Fruit fly (Drosophila melanogaster) whole organism, embryonic: ENCODE measurements around the gene mRpL16.

Source experiments
- Adf1 ChIP-seq: fragments of 200-800 bp; sonication (Bioruptor generic); IDR thresholded peaks from 2 replicates; pipeline ENCODE4 v1.3.6; 2022; ENCODE audit warnings: missing biosample characterization, missing genetic modification characterization
- Atf6 ChIP-seq: fragments of 200-800 bp; sonication (Bioruptor generic); IDR thresholded peaks from 2 replicates; pipeline ENCODE4 v1.3.6; 2022; ENCODE audit warnings: missing biosample characterization, missing genetic modification characterization
- CG10147 ChIP-seq: fragments of 200-800 bp; sonication (Bioruptor generic); optimal IDR thresholded peaks from 2 replicates; lab custom pipeline; 2019; ENCODE audit warnings: missing biosample characterization, mild to moderate bottlenecking, missing genetic modification characterization, moderate library complexity
- CG10209 ChIP-seq: fragments of 200-800 bp; sonication (Bioruptor generic); optimal IDR thresholded peaks from 3 replicates; lab custom pipeline; 2017; ENCODE audit warnings: missing biosample characterization, mild to moderate bottlenecking, missing genetic modification characterization, missing genetic modification reagents
- CG10565 ChIP-seq: fragments of 200-800 bp; sonication (Bioruptor generic); optimal IDR thresholded peaks from 3 replicates; lab custom pipeline; 2016; ENCODE audit warnings: missing biosample characterization, mild to moderate bottlenecking, missing genetic modification characterization
- CG10979 ChIP-seq: fragments of 200-800 bp; sonication (Bioruptor generic); optimal IDR thresholded peaks from 2 replicates; lab custom pipeline; 2018; ENCODE audit warnings: missing biosample characterization, mild to moderate bottlenecking, missing genetic modification characterization, moderate library complexity
- CG11456 ChIP-seq: fragments of 200-800 bp; sonication (Bioruptor generic); IDR thresholded peaks from 3 replicates; pipeline ENCODE4 v1.3.6; 2022; ENCODE audit warnings: missing biosample characterization, missing genetic modification characterization
- CG12744 ChIP-seq: fragments of 200-800 bp; sonication (Bioruptor generic); optimal IDR thresholded peaks from 2 replicates; lab custom pipeline; 2016; ENCODE audit warnings: missing biosample characterization, missing genetic modification characterization
- CG12942 ChIP-seq: fragments of 200-800 bp; sonication (Bioruptor generic); optimal IDR thresholded peaks from 3 replicates; lab custom pipeline; 2016; ENCODE audit warnings: missing biosample characterization, missing genetic modification characterization
- CG13123 ChIP-seq: fragments of 200-800 bp; sonication (Bioruptor generic); optimal IDR thresholded peaks from 2 replicates; lab custom pipeline; 2016; ENCODE audit warnings: missing biosample characterization, missing genetic modification characterization
- CG14441 ChIP-seq: fragments of 200-800 bp; sonication (Bioruptor generic); IDR thresholded peaks from 2 replicates; pipeline ENCODE4 v1.3.6; 2022; ENCODE audit warnings: missing biosample characterization, missing genetic modification characterization
- CG15479 ChIP-seq: fragments of 200-800 bp; sonication (Bioruptor generic); optimal IDR thresholded peaks from 3 replicates; lab custom pipeline; 2019; ENCODE audit warnings: missing biosample characterization, mild to moderate bottlenecking, missing genetic modification characterization, moderate library complexity
- CG17328 ChIP-seq: fragments of 200-800 bp; sonication (Bioruptor generic); IDR thresholded peaks from 2 replicates; pipeline ENCODE4 v1.3.6; 2022; ENCODE audit warnings: missing biosample characterization, missing genetic modification characterization
- CG18599 ChIP-seq: fragments of 200-800 bp; sonication (Bioruptor generic); optimal IDR thresholded peaks from 3 replicates; lab custom pipeline; 2017; ENCODE audit warnings: missing biosample characterization, missing genetic modification characterization, mild to moderate bottlenecking, moderate library complexity, missing genetic modification reagents
- CG2120 ChIP-seq: fragments of 200-800 bp; sonication (Bioruptor generic); optimal IDR thresholded peaks from 3 replicates; lab custom pipeline; 2016; ENCODE audit warnings: missing biosample characterization, missing genetic modification characterization
- CG2875 ChIP-seq: fragments of 200-800 bp; sonication (Bioruptor generic); optimal IDR thresholded peaks from 2 replicates; lab custom pipeline; 2017; ENCODE audit warnings: missing biosample characterization, mild to moderate bottlenecking, missing genetic modification characterization, missing genetic modification reagents
- CG42726 ChIP-seq: fragments of 200-800 bp; sonication (Bioruptor generic); IDR thresholded peaks from 2 replicates; pipeline ENCODE4 v1.3.6; 2022; ENCODE audit warnings: missing biosample characterization, missing genetic modification characterization; ENCODE audit not compliant: partially characterized antibody
- CG4282 ChIP-seq: fragments of 200-800 bp; sonication (Bioruptor generic); optimal IDR thresholded peaks from 2 replicates; lab custom pipeline; 2016; ENCODE audit warnings: missing biosample characterization, missing genetic modification characterization
- CG6683 ChIP-seq: fragments of 200-800 bp; sonication (Bioruptor generic); optimal IDR thresholded peaks from 2 replicates; lab custom pipeline; 2017; ENCODE audit warnings: missing biosample characterization, mild to moderate bottlenecking, missing genetic modification characterization, missing genetic modification reagents
- CG8281 ChIP-seq: fragments of 200-800 bp; sonication (Bioruptor generic); optimal IDR thresholded peaks from 2 replicates; lab custom pipeline; 2018; ENCODE audit warnings: missing biosample characterization, mild to moderate bottlenecking, missing genetic modification characterization, moderate library complexity
- CG8388 ChIP-seq: fragments of 200-800 bp; sonication (Bioruptor generic); optimal IDR thresholded peaks from 2 replicates; lab custom pipeline; 2019; ENCODE audit warnings: missing biosample characterization, mild to moderate bottlenecking, missing genetic modification characterization, moderate library complexity
- CG8944 ChIP-seq: fragments of 200-800 bp; sonication (Bioruptor generic); optimal IDR thresholded peaks from 3 replicates; lab custom pipeline; 2016; ENCODE audit warnings: missing biosample characterization, missing genetic modification characterization
- CG9727 ChIP-seq: fragments of 200-800 bp; sonication (Bioruptor generic); optimal IDR thresholded peaks from 3 replicates; lab custom pipeline; 2017; ENCODE audit warnings: missing biosample characterization, mild to moderate bottlenecking, missing genetic modification characterization
- CrebB ChIP-seq: fragments of 200-800 bp; sonication (Bioruptor generic); optimal IDR thresholded peaks from 3 replicates; lab custom pipeline; 2018; ENCODE audit warnings: missing biosample characterization, mild to moderate bottlenecking, missing genetic modification characterization
- Dek ChIP-seq: fragments of 200-800 bp; sonication (Bioruptor generic); optimal IDR thresholded peaks from 3 replicates; lab custom pipeline; 2019; ENCODE audit warnings: missing biosample characterization, mild to moderate bottlenecking, missing genetic modification characterization, moderate library complexity
- Dp ChIP-seq: fragments of 200-800 bp; sonication (Bioruptor generic); optimal IDR thresholded peaks from 2 replicates; lab custom pipeline; 2018; ENCODE audit warnings: missing biosample characterization, mild to moderate bottlenecking, missing genetic modification characterization, moderate library complexity
- HLH54F ChIP-seq: fragments of 200-800 bp; sonication (Bioruptor generic); optimal IDR thresholded peaks from 3 replicates; lab custom pipeline; 2016; ENCODE audit warnings: missing biosample characterization, missing genetic modification characterization
- Hmr ChIP-seq: fragments of 200-800 bp; sonication (Bioruptor generic); optimal IDR thresholded peaks from 3 replicates; lab custom pipeline; 2017; ENCODE audit warnings: mild to moderate bottlenecking, missing biosample characterization, missing genetic modification reagents, missing genetic modification characterization
- Hmx ChIP-seq: fragments of 200-800 bp; sonication (Bioruptor generic); optimal IDR thresholded peaks from 2 replicates; lab custom pipeline; 2016; ENCODE audit warnings: missing biosample characterization, missing genetic modification characterization
- Hr3 ChIP-seq: fragments of 200-800 bp; sonication (Bioruptor generic); optimal IDR thresholded peaks from 3 replicates; lab custom pipeline; 2016; ENCODE audit warnings: missing biosample characterization, missing genetic modification characterization
- Oli ChIP-seq: fragments of 200-800 bp; sonication (Bioruptor generic); optimal IDR thresholded peaks from 2 replicates; lab custom pipeline; 2018; ENCODE audit warnings: missing biosample characterization, mild to moderate bottlenecking, missing genetic modification characterization, moderate library complexity
- Sin3A ChIP-seq: fragments of >200 bp; optimal IDR thresholded peaks from 2 replicates; lab custom pipeline; 2018
- Xbp1 ChIP-seq: fragments of 200-800 bp; sonication (Bioruptor generic); optimal IDR thresholded peaks from 3 replicates; lab custom pipeline; 2016; ENCODE audit warnings: missing biosample characterization, mild to moderate bottlenecking, missing genetic modification characterization
- abd-A ChIP-seq: fragments of 200-800 bp; sonication (Bioruptor generic); optimal IDR thresholded peaks from 3 replicates; lab custom pipeline; 2019; ENCODE audit warnings: missing biosample characterization, mild to moderate bottlenecking, missing genetic modification characterization, moderate library complexity
- bbx ChIP-seq: fragments of 200-800 bp; sonication (Bioruptor generic); IDR thresholded peaks from 2 replicates; pipeline ENCODE4 v1.3.6; 2022; ENCODE audit warnings: missing biosample characterization, missing genetic modification characterization; ENCODE audit not compliant: partially characterized antibody
- chif ChIP-seq, 2 experiments: fragments of 200-800 bp; sonication (Bioruptor generic); optimal IDR thresholded peaks; 3 replicates each; lab custom pipeline; 2016; ENCODE audit warnings: missing biosample characterization in 2 of 2, missing genetic modification characterization in 2 of 2
- crp ChIP-seq, 2 experiments: fragments of 200-800 bp; sonication (Bioruptor generic); optimal IDR thresholded peaks; 2 replicates in 1 of 2; 3 replicates in 1 of 2; lab custom pipeline; 2017; ENCODE audit warnings: missing biosample characterization in 2 of 2, missing genetic modification characterization in 2 of 2, mild to moderate bottlenecking in 1 of 2, moderate library complexity in 1 of 2
- da ChIP-seq: fragments of 200-800 bp; sonication (Bioruptor generic); optimal IDR thresholded peaks from 2 replicates; lab custom pipeline; 2016; ENCODE audit warnings: missing biosample characterization, missing genetic modification characterization
- ewg ChIP-seq: fragments of 200-800 bp; sonication (Bioruptor generic); optimal IDR thresholded peaks from 3 replicates; lab custom pipeline; 2017; ENCODE audit warnings: mild to moderate bottlenecking, missing biosample characterization, missing genetic modification reagents, missing genetic modification characterization
- gem ChIP-seq: fragments of 200-800 bp; sonication (Bioruptor generic); optimal IDR thresholded peaks from 2 replicates; lab custom pipeline; 2019; ENCODE audit warnings: missing biosample characterization, mild to moderate bottlenecking, missing genetic modification characterization, moderate library complexity
- insv ChIP-seq, 2 experiments: fragments of 200-800 bp; sonication (Bioruptor generic); optimal IDR thresholded peaks; 3 replicates each; lab custom pipeline; 2016 to 2018; ENCODE audit warnings: missing biosample characterization in 2 of 2, missing genetic modification characterization in 2 of 2
- lab ChIP-seq: fragments of 200-800 bp; sonication (Bioruptor generic); optimal IDR thresholded peaks from 3 replicates; lab custom pipeline; 2017; ENCODE audit warnings: missing biosample characterization, missing genetic modification characterization, mild to moderate bottlenecking, moderate library complexity, missing genetic modification reagents
- luna ChIP-seq: fragments of 200-800 bp; sonication (Bioruptor generic); optimal IDR thresholded peaks from 2 replicates; lab custom pipeline; 2016; ENCODE audit warnings: missing biosample characterization, missing genetic modification characterization
- maf-S ChIP-seq: fragments of 200-800 bp; sonication (Bioruptor generic); optimal IDR thresholded peaks from 2 replicates; lab custom pipeline; 2016; ENCODE audit warnings: missing biosample characterization, missing genetic modification characterization
- nerfin-2 ChIP-seq: fragments of 200-800 bp; sonication (Bioruptor generic); IDR thresholded peaks from 2 replicates; pipeline ENCODE4 v1.3.6; 2022; ENCODE audit warnings: missing biosample characterization, missing genetic modification characterization; ENCODE audit not compliant: partially characterized antibody
- pb ChIP-seq: fragments of 200-800 bp; sonication (Bioruptor generic); optimal IDR thresholded peaks from 3 replicates; lab custom pipeline; 2016; ENCODE audit warnings: missing biosample characterization, missing genetic modification characterization
- tio ChIP-seq: fragments of 200-800 bp; sonication (Bioruptor generic); optimal IDR thresholded peaks from 2 replicates; lab custom pipeline; 2017; ENCODE audit warnings: missing biosample characterization, missing genetic modification characterization, inconsistent platforms
- twi ChIP-seq: fragments of 200-800 bp; optimal IDR thresholded peaks from 2 replicates; lab custom pipeline; 2019; ENCODE audit warnings: missing biosample characterization, mild to moderate bottlenecking, missing genetic modification characterization, moderate library complexity
- z ChIP-seq: fragments of 200-800 bp; sonication (Bioruptor generic); IDR thresholded peaks from 3 replicates; pipeline ENCODE4 v1.3.6; 2022; ENCODE audit warnings: missing biosample characterization, missing genetic modification characterization

The mRpL16 gene

DNA sequence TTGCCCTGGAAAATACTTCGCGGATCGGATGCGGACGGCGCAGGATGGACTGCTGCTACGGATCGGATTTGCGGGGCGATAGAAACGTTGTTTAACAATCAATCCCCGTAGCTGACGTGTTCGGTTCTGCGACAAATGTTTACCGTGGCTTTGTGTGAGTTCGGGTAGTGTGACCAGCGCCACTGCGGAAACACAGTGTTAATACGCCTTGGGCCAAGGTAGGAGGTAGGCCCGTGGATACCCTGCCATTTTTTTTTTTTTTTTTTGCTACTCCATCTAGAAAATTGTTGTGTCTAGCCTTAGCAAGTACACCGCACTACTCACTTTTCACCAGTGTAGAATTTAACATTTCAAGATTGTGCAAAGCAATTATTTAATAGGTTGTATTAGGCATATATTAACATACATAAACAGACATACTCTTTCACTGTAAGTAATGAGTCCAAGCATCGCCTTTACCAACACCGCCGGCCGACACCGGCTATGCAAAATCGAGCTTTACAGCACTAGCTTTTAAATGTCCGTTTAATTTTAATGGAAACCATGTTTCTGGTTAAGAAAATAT is 28.4 kb upstream of the mRpL16 start, which contains the start of gene deltaCOP (continued):
- peak; percentile 80 for TF ChIP-seq CG9727 (GFP tag; lab: Kevin White, UChicago)
- no peak for TF ChIP-seq CG15479
- TF ChIP-seq abd-A (tag; lab: Kevin White, UChicago) = no peak
- peak; percentile 92 for TF ChIP-seq CG8944
- no peak for TF ChIP-seq CG2875 (GFP tag; lab: Kevin White, UChicago)
- peak; percentile 82; the same call in 2 of the 3 replicates for TF ChIP-seq CG11456 (GFP tag; lab: Robert Waterston, UW)
- TF ChIP-seq Hmr = peak; percentile 86
- peak; percentile 45 for TF ChIP-seq Dp (GFP tag; lab: Kevin White, UChicago)
- TF ChIP-seq CG8388 (GFP tag; lab: Kevin White, UChicago) = no peak
- TF ChIP-seq crp (GFP tag; optimal IDR thresholded peaks at IDR 0.05; lab: Kevin White, UChicago) = peak in 1 of 2 experiments; percentile 35
- peak; percentile 93 for TF ChIP-seq Xbp1
- peak; percentile 88 for TF ChIP-seq da (GFP tag; lab: Kevin White, UChicago)
- TF ChIP-seq CG10565 (GFP tag; lab: Kevin White, UChicago) = peak; percentile 43
- peak; percentile 58 for TF ChIP-seq twi (tag; lab: Kevin White, UChicago)
- peak; percentile 89 for TF ChIP-seq luna (GFP tag; lab: Kevin White, UChicago)
- TF ChIP-seq CG17328 (GFP tag; lab: Robert Waterston, UW) = peak; percentile 70
- peak; percentile 83 for TF ChIP-seq CG10209 (GFP tag; lab: Kevin White, UChicago)
- no peak for TF ChIP-seq nerfin-2 (GFP tag; lab: Robert Waterston, UW)
- no peak for TF ChIP-seq lab (GFP tag; lab: Kevin White, UChicago)
- peak; percentile 75 for TF ChIP-seq CG14441 (GFP tag; lab: Robert Waterston, UW)
- peak; percentile 84 for TF ChIP-seq Atf6 (GFP tag; lab: Robert Waterston, UW)
- TF ChIP-seq gem (tag; lab: Kevin White, UChicago) = no peak
- TF ChIP-seq CG10979 (tag; lab: Kevin White, UChicago) = peak; percentile 64
- TF ChIP-seq bbx (GFP tag; lab: Robert Waterston, UW) = peak; percentile 17; the same call in 1 of the 2 replicates
- no peak for TF ChIP-seq z (GFP tag; lab: Robert Waterston, UW)
- TF ChIP-seq Dek (tag; lab: Kevin White, UChicago) = peak; percentile 74
- TF ChIP-seq CG12942 (GFP tag; lab: Kevin White, UChicago) = peak; percentile 86
- TF ChIP-seq maf-S (GFP tag; lab: Kevin White, UChicago) = peak; percentile 88
- no peak for TF ChIP-seq CG10147 (GFP tag; lab: Kevin White, UChicago)
- peak in 1 of 2 experiments; percentile 39 for TF ChIP-seq insv (GFP tag; optimal IDR thresholded peaks at IDR 0.05; lab: Kevin White, UChicago)
- peak; percentile 95 for TF ChIP-seq HLH54F (GFP tag; lab: Kevin White, UChicago)
- no peak for TF ChIP-seq CG8281 (tag; lab: Kevin White, UChicago)
- no peak for TF ChIP-seq Hmx (GFP tag; lab: Kevin White, UChicago)
- no peak for TF ChIP-seq CG18599 (GFP tag; lab: Kevin White, UChicago)
- TF ChIP-seq CG2120 (GFP tag; lab: Kevin White, UChicago) = peak; percentile 97
- TF ChIP-seq Adf1 (GFP tag; lab: Robert Waterston, UW) = peak; percentile 45
- TF ChIP-seq ewg (GFP tag; lab: Kevin White, UChicago) = peak; percentile 76
- peak; percentile 83 for TF ChIP-seq CG12744 (GFP tag; lab: Kevin White, UChicago)
- TF ChIP-seq tio (GFP tag; lab: Kevin White, UChicago) = no peak
- peak; percentile 84 to 89 for TF ChIP-seq chif (GFP tag; optimal IDR thresholded peaks at IDR 0.05; lab: Kevin White, UChicago)
- TF ChIP-seq CrebB (tag; lab: Kevin White, UChicago) = peak; percentile 31
- TF ChIP-seq Hr3 (GFP tag; lab: Kevin White, UChicago) = peak; percentile 91
- peak; percentile 82 for TF ChIP-seq pb (GFP tag; lab: Kevin White, UChicago)
- peak; percentile 77 for TF ChIP-seq Oli (tag; lab: Kevin White, UChicago)
- TF ChIP-seq CG42726 (GFP tag; lab: Robert Waterston, UW) = no peak
- TF ChIP-seq CG6683 (GFP tag; lab: Kevin White, UChicago) = peak; percentile 41
- peak; percentile 87 for TF ChIP-seq CG4282
- peak; percentile 85 for TF ChIP-seq Sin3A (lab: Kevin White, UChicago)
- TF ChIP-seq CG13123 (GFP tag; lab: Kevin White, UChicago) = peak; percentile 80
